Fruit fly (Drosophila melanogaster) whole organism, embryonic: ENCODE measurements around the gene Nagk.

Experiments
- Bgb ChIP-seq: fragments of 200-800 bp; sonication (Bioruptor generic); IDR thresholded peaks from 2 replicates; pipeline ENCODE4 v1.3.6; 2022; ENCODE audit warnings: missing biosample characterization, missing genetic modification characterization; ENCODE audit not compliant: partially characterized antibody
- CG11093 ChIP-seq: fragments of 200-800 bp; sonication (Bioruptor generic); IDR thresholded peaks from 3 replicates; pipeline ENCODE4 v1.3.6; 2022; ENCODE audit warnings: missing biosample characterization, missing genetic modification characterization
- CG12155 ChIP-seq: fragments of 200-800 bp; sonication (Bioruptor generic); optimal IDR thresholded peaks from 3 replicates; lab custom pipeline; 2016; ENCODE audit warnings: missing biosample characterization, missing genetic modification characterization
- CG12659 ChIP-seq: fragments of 200-800 bp; sonication (Bioruptor generic); optimal IDR thresholded peaks from 3 replicates; lab custom pipeline; 2017; ENCODE audit warnings: mild to moderate bottlenecking, missing biosample characterization, missing genetic modification reagents, missing genetic modification characterization
- CG13296 ChIP-seq: fragments of 200-800 bp; sonication (Bioruptor generic); optimal IDR thresholded peaks from 3 replicates; lab custom pipeline; 2018; ENCODE audit warnings: missing biosample characterization, mild to moderate bottlenecking, missing genetic modification characterization
- CG14860 ChIP-seq: fragments of 200-800 bp; sonication (Bioruptor generic); IDR thresholded peaks from 3 replicates; pipeline ENCODE4 v1.3.6; 2022; ENCODE audit warnings: missing biosample characterization, missing genetic modification characterization; ENCODE audit not compliant: partially characterized antibody
- CG15073 ChIP-seq: fragments of 200-800 bp; sonication (Bioruptor generic); optimal IDR thresholded peaks from 2 replicates; lab custom pipeline; 2016; ENCODE audit warnings: missing biosample characterization, missing genetic modification characterization
- CG17568 ChIP-seq: fragments of 200-800 bp; sonication (Bioruptor generic); optimal IDR thresholded peaks from 2 replicates; lab custom pipeline; 2018; ENCODE audit warnings: missing biosample characterization, mild to moderate bottlenecking, missing genetic modification characterization, moderate library complexity
- CG30431 ChIP-seq: fragments of 200-800 bp; sonication (Bioruptor generic); optimal IDR thresholded peaks from 2 replicates; lab custom pipeline; 2017; ENCODE audit warnings: missing biosample characterization, missing genetic modification characterization
- CG31365 ChIP-seq: fragments of 200-800 bp; sonication (Bioruptor generic); optimal IDR thresholded peaks from 2 replicates; lab custom pipeline; 2018; ENCODE audit warnings: missing biosample characterization, mild to moderate bottlenecking, missing genetic modification characterization
- CG32772 ChIP-seq: fragments of 200-800 bp; sonication (Bioruptor generic); IDR thresholded peaks from 2 replicates; pipeline ENCODE4 v1.3.6; 2022; ENCODE audit warnings: missing biosample characterization, missing genetic modification characterization
- CG3726 ChIP-seq: fragments of 200-800 bp; sonication (Bioruptor generic); IDR thresholded peaks from 3 replicates; pipeline ENCODE4, ENCODE4 v1.3.6; 2022; ENCODE audit warnings: missing biosample characterization, missing genetic modification characterization
- CG43689 ChIP-seq: fragments of 200-800 bp; sonication (Bioruptor generic); IDR thresholded peaks from 2 replicates; pipeline ENCODE4 v1.3.6; 2022; ENCODE audit warnings: missing biosample characterization, missing genetic modification characterization
- CG7357 ChIP-seq: fragments of 200-800 bp; sonication (Bioruptor generic); IDR thresholded peaks from 3 replicates; pipeline ENCODE4 v1.3.6; 2022; ENCODE audit warnings: missing biosample characterization, missing genetic modification characterization
- CG8478 ChIP-seq: fragments of >200 bp; optimal IDR thresholded peaks from 2 replicates; lab custom pipeline; 2018
- CG9215 ChIP-seq: fragments of 200-800 bp; sonication (Bioruptor generic); IDR thresholded peaks from 2 replicates; pipeline ENCODE4 v1.3.6; 2022; ENCODE audit warnings: missing biosample characterization, missing genetic modification characterization
- CkIIα-i1 ChIP-seq: fragments of 200-800 bp; sonication (Bioruptor generic); IDR thresholded peaks from 2 replicates; pipeline ENCODE4 v1.3.6; 2022; ENCODE audit warnings: missing biosample characterization, missing genetic modification characterization
- Dfd ChIP-seq, 2 experiments: fragments of >200 bp; optimal IDR thresholded peaks; 2 replicates each; lab custom pipeline; 2017; ENCODE audit warnings: missing biosample characterization in 2 of 2, missing genetic modification characterization in 2 of 2
- GATAe ChIP-seq: fragments of 200-800 bp; sonication (Bioruptor generic); conservative IDR thresholded peaks from 2 replicates; pipeline ENCODE4 v1.3.6; 2022; ENCODE audit warnings: missing biosample characterization, missing genetic modification characterization
- Gug ChIP-seq: fragments of 200-800 bp; sonication (Bioruptor generic); IDR thresholded peaks from 4 replicates; pipeline ENCODE4 v1.3.6; 2022; ENCODE audit warnings: missing biosample characterization, missing genetic modification characterization
- H2.0 ChIP-seq: fragments of 200-800 bp; sonication (Bioruptor generic); IDR thresholded peaks from 2 replicates; pipeline ENCODE4 v1.3.6; 2022; ENCODE audit warnings: missing biosample characterization, missing genetic modification characterization
- Hmr ChIP-seq: fragments of 200-800 bp; sonication (Bioruptor generic); optimal IDR thresholded peaks from 3 replicates; lab custom pipeline; 2017; ENCODE audit warnings: mild to moderate bottlenecking, missing biosample characterization, missing genetic modification reagents, missing genetic modification characterization
- MESR4 ChIP-seq: fragments of 200-800 bp; sonication (Bioruptor generic); optimal IDR thresholded peaks from 2 replicates; lab custom pipeline; 2018; ENCODE audit warnings: missing biosample characterization, mild to moderate bottlenecking, missing genetic modification characterization, moderate library complexity
- Meics ChIP-seq: fragments of 200-800 bp; sonication (Bioruptor generic); optimal IDR thresholded peaks from 2 replicates; lab custom pipeline; 2017; ENCODE audit warnings: missing biosample characterization, mild to moderate bottlenecking, missing genetic modification characterization
- Myb ChIP-seq: fragments of 200-800 bp; sonication (Bioruptor generic); optimal IDR thresholded peaks from 2 replicates; lab custom pipeline; 2016; ENCODE audit warnings: missing biosample characterization, missing genetic modification characterization
- PHDP ChIP-seq: fragments of 200-800 bp; sonication (Bioruptor generic); optimal IDR thresholded peaks from 3 replicates; lab custom pipeline; 2018; ENCODE audit warnings: missing biosample characterization, mild to moderate bottlenecking, missing genetic modification characterization, moderate library complexity
- Xbp1 ChIP-seq: fragments of 200-800 bp; sonication (Bioruptor generic); optimal IDR thresholded peaks from 3 replicates; lab custom pipeline; 2016; ENCODE audit warnings: missing biosample characterization, mild to moderate bottlenecking, missing genetic modification characterization
- YL-1 ChIP-seq: fragments of 200-800 bp; sonication (Bioruptor generic); optimal IDR thresholded peaks from 3 replicates; lab custom pipeline; 2017; ENCODE audit warnings: missing biosample characterization, mild to moderate bottlenecking, missing genetic modification characterization
- ac ChIP-seq: fragments of 200-800 bp; sonication (Bioruptor generic); optimal IDR thresholded peaks from 3 replicates; lab custom pipeline; 2017; ENCODE audit warnings: missing biosample characterization, mild to moderate bottlenecking, missing genetic modification characterization
- az2 ChIP-seq: fragments of 200-800 bp; sonication (Bioruptor generic); optimal IDR thresholded peaks from 3 replicates; lab custom pipeline; 2016; ENCODE audit warnings: missing biosample characterization, missing genetic modification characterization
- cg ChIP-seq: fragments of 200-800 bp; sonication (Bioruptor generic); optimal IDR thresholded peaks from 3 replicates; lab custom pipeline; 2019; ENCODE audit warnings: missing biosample characterization, mild to moderate bottlenecking, missing genetic modification characterization, moderate library complexity
- chn ChIP-seq: fragments of 200-800 bp; sonication (Bioruptor generic); optimal IDR thresholded peaks from 2 replicates; lab custom pipeline; 2016; ENCODE audit warnings: missing biosample characterization, missing genetic modification characterization
- corto ChIP-seq: fragments of 200-800 bp; sonication (Bioruptor generic); optimal IDR thresholded peaks from 2 replicates; lab custom pipeline; 2016; ENCODE audit warnings: missing biosample characterization, mild to moderate bottlenecking, missing genetic modification characterization, moderate library complexity
- gem ChIP-seq: fragments of 200-800 bp; sonication (Bioruptor generic); optimal IDR thresholded peaks from 2 replicates; lab custom pipeline; 2019; ENCODE audit warnings: missing biosample characterization, mild to moderate bottlenecking, missing genetic modification characterization, moderate library complexity
- gt ChIP-seq: fragments of 200-800 bp; sonication (Bioruptor generic); IDR thresholded peaks from 2 replicates; pipeline ENCODE4 v1.3.6; 2022; ENCODE audit warnings: missing biosample characterization, missing genetic modification characterization
- ind ChIP-seq: fragments of 200-800 bp; sonication (Bioruptor generic); optimal IDR thresholded peaks from 3 replicates; lab custom pipeline; 2016; ENCODE audit warnings: missing biosample characterization, missing genetic modification characterization
- kni ChIP-seq: fragments of 200-800 bp; sonication (Bioruptor generic); optimal IDR thresholded peaks from 3 replicates; lab custom pipeline; 2017; ENCODE audit warnings: mild to moderate bottlenecking, missing biosample characterization, missing genetic modification reagents, missing genetic modification characterization
- lbe ChIP-seq: fragments of 200-800 bp; sonication (Bioruptor generic); optimal IDR thresholded peaks from 2 replicates; lab custom pipeline; 2016; ENCODE audit warnings: missing biosample characterization, mild to moderate bottlenecking, missing genetic modification characterization
- luna ChIP-seq: fragments of 200-800 bp; sonication (Bioruptor generic); optimal IDR thresholded peaks from 2 replicates; lab custom pipeline; 2016; ENCODE audit warnings: missing biosample characterization, missing genetic modification characterization
- oc ChIP-seq: fragments of 200-800 bp; sonication (Bioruptor generic); optimal IDR thresholded peaks from 2 replicates; lab custom pipeline; 2018; ENCODE audit warnings: missing biosample characterization, mild to moderate bottlenecking, missing genetic modification characterization, moderate library complexity
- pb ChIP-seq: fragments of 200-800 bp; sonication (Bioruptor generic); optimal IDR thresholded peaks from 3 replicates; lab custom pipeline; 2016; ENCODE audit warnings: missing biosample characterization, missing genetic modification characterization
- pfk ChIP-seq: fragments of 200-800 bp; sonication (Bioruptor generic); optimal IDR thresholded peaks from 2 replicates; lab custom pipeline; 2018; ENCODE audit warnings: missing biosample characterization, mild to moderate bottlenecking, missing genetic modification characterization, moderate library complexity
- pnt ChIP-seq: fragments of 200-800 bp; sonication (Bioruptor generic); optimal IDR thresholded peaks from 3 replicates; lab custom pipeline; 2016; ENCODE audit warnings: missing biosample characterization, missing genetic modification characterization
- pzg ChIP-seq: fragments of 200-800 bp; sonication (Bioruptor generic); optimal IDR thresholded peaks from 3 replicates; lab custom pipeline; 2018; ENCODE audit warnings: missing biosample characterization, mild to moderate bottlenecking, missing genetic modification characterization, moderate library complexity
- scrt ChIP-seq: fragments of 200-800 bp; sonication (Bioruptor generic); optimal IDR thresholded peaks from 2 replicates; lab custom pipeline; 2018; ENCODE audit warnings: missing biosample characterization, mild to moderate bottlenecking, missing genetic modification characterization, moderate library complexity
- sisA ChIP-seq: fragments of 200-800 bp; sonication (Bioruptor generic); IDR thresholded peaks from 2 replicates; pipeline ENCODE4 v1.3.6; 2022; ENCODE audit warnings: missing biosample characterization, missing genetic modification characterization
- unc-4 ChIP-seq: fragments of 200-800 bp; sonication (Bioruptor generic); IDR thresholded peaks from 2 replicates; pipeline ENCODE4 v1.3.6; 2022; ENCODE audit warnings: missing biosample characterization, missing genetic modification characterization; ENCODE audit not compliant: partially characterized antibody
- usp ChIP-seq: fragments of >200 bp; optimal IDR thresholded peaks from 2 replicates; lab custom pipeline; 2017; ENCODE audit warnings: missing biosample characterization, missing genetic modification characterization
- wek ChIP-seq: fragments of 200-800 bp; sonication (Bioruptor generic); optimal IDR thresholded peaks from 3 replicates; lab custom pipeline; 2018; ENCODE audit warnings: missing biosample characterization, mild to moderate bottlenecking, missing genetic modification characterization, moderate library complexity
- zen2 ChIP-seq: fragments of 200-800 bp; sonication (Bioruptor generic); IDR thresholded peaks from 3 replicates; pipeline ENCODE4 v1.3.6; 2022; ENCODE audit warnings: missing biosample characterization, missing genetic modification characterization; ENCODE audit not compliant: partially characterized antibody

Nagk gene

DNA sequence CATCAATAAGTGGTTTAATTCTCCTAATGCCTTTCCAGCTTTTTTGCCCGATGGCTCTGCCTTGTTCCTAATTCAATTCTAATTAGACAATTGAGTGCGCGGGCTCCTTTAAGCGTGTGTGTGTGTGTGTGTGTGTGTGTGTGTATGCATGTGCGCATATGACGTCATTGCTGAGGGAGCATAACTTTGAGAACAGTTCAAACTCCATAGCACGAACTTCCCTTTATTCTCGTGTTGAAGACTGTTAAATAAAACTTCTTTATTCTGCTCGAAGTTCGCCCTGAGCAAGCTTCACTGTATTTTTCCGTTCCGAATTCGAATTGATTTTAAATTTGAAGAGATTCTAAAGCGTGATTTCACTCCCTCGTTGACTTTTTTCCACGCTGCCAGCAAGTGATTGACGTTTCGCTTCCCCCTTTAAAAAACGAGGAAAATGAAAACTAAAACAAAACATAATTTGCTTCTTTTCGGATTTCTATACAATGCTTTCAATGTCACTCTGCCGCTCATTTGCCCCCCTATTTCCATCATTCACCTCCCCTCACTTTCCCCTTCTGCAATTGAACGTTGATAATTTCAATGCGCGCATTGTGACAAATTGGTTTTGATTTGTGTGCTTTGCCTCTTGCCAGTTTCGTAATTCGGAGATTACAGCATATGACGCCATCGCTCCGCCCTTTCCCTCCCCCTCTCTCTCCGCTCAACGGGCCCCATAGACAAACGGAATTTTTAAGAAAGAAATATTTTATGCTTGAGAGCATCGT, 50.6 kb downstream of the Nagk start (continued):
- TF ChIP-seq CG17568 (GFP tag; lab: Kevin White, UChicago) (no peak), pzg (GFP tag; lab: Kevin White, UChicago) (no peak), Bgb (GFP tag; lab: Robert Waterston, UW) (no peak), Myb (GFP tag; lab: Kevin White, UChicago) (peak; percentile 19), usp (GFP tag; lab: Kevin White, UChicago) (no peak), CG12659 (GFP tag; lab: Kevin White, UChicago) (no peak), oc (tag; lab: Kevin White, UChicago) (peak; percentile 77), pfk (GFP tag; lab: Kevin White, UChicago) (no peak), pnt (peak; percentile 20), luna (GFP tag; lab: Kevin White, UChicago) (no peak), YL-1 (GFP tag; lab: Kevin White, UChicago) (no peak), gem (tag; lab: Kevin White, UChicago) (peak; percentile 43), GATAe (GFP tag; lab: Robert Waterston, UW) (no peak), CG43689 (GFP tag; lab: Robert Waterston, UW) (no peak), lbe (GFP tag; lab: Kevin White, UChicago) (no peak), cg (GFP tag; lab: Kevin White, UChicago) (peak; percentile 61), MESR4 (GFP tag; lab: Kevin White, UChicago) (no peak), CG14860 (GFP tag; lab: Robert Waterston, UW) (no peak), corto (GFP tag; lab: Kevin White, UChicago) (no peak), CG15073 (GFP tag; lab: Kevin White, UChicago) (no peak), ac (GFP tag; lab: Kevin White, UChicago) (no peak), Xbp1 (GFP tag; lab: Kevin White, UChicago) (peak; percentile 28), unc-4 (GFP tag; lab: Robert Waterston, UW) (no peak), pb (no peak), ind (GFP tag; lab: Kevin White, UChicago) (no peak), Meics (GFP tag; lab: Kevin White, UChicago) (peak; percentile 50), CG12155 (GFP tag; lab: Kevin White, UChicago) (peak; percentile 31), CG8478 (lab: Kevin White, UChicago) (no peak), az2 (no peak), gt (no peak), Hmr (peak; percentile 20), scrt (GFP tag; lab: Kevin White, UChicago) (no peak), PHDP (no peak), sisA (GFP tag; lab: Robert Waterston, UW) (no peak), CG32772 (GFP tag; lab: Robert Waterston, UW) (no peak), H2.0 (GFP tag; lab: Robert Waterston, UW) (no peak), chn (GFP tag; lab: Kevin White, UChicago) (no peak), CG11093 (GFP tag; lab: Robert Waterston, UW) (no peak), Dfd (GFP tag; optimal IDR thresholded peaks at IDR 0.05; lab: Kevin White, UChicago) (peak in 1 of 2 experiments; percentile 82), CG30431 (no peak), wek (no peak), Gug (GFP tag; lab: Robert Waterston, UW) (peak; percentile 54; the same call in 1 of the 4 replicates), kni (GFP tag; lab: Kevin White, UChicago) (no peak), CG7357 (GFP tag; lab: Robert Waterston, UW) (no peak), CG31365 (tag; lab: Kevin White, UChicago) (no peak), CG3726 (no peak), CG13296 (GFP tag; lab: Kevin White, UChicago) (no peak), CG9215 (GFP tag; lab: Robert Waterston, UW) (no peak), CkIIα-i1 (no peak), zen2 (GFP tag; lab: Robert Waterston, UW) (no peak)
